Worm (Caenorhabditis elegans) whole organism, L1 larva: ENCODE data around the gene W08F4.3.
A peak's percentile ranks its signal among the peaks of the same experiment; 100 is the strongest.
"Not testable (repeated sequence)": the region's sequence is repeated elsewhere in the genome, so short reads cannot be mapped to it uniquely, and the experiment has no call there.

ENCODE experiments used
- C16A3.4 ChIP-seq: fragments of 150-350 bp; optimal IDR thresholded peaks from 2 replicates; lab custom pipeline; 2014; ENCODE audit warnings: missing biosample characterization, missing genetic modification characterization
- F16B12.6 ChIP-seq: fragments of 150-350 bp; optimal IDR thresholded peaks from 2 replicates; lab custom pipeline; 2014; ENCODE audit warnings: missing biosample characterization, missing genetic modification characterization
- Y116A8C.19 ChIP-seq: sonication (generic microtip); optimal IDR thresholded peaks from 2 replicates; lab custom pipeline; 2016; ENCODE audit warnings: missing compliant biosample characterization, missing genetic modification characterization, borderline replicate concordance
- aha-1 ChIP-seq: fragments of 150-350 bp; optimal IDR thresholded peaks from 2 replicates; lab custom pipeline; 2014; ENCODE audit warnings: missing biosample characterization, missing genetic modification characterization
- blmp-1 ChIP-seq: fragments of 150-350 bp; optimal IDR thresholded peaks from 2 replicates; lab custom pipeline; 2014; ENCODE audit warnings: missing biosample characterization, missing genetic modification characterization
- ceh-82 ChIP-seq, 3 experiments: fragments of 150-350 bp in 1 of 3; sonication (generic microtip) in 2 of 3; optimal IDR thresholded peaks; 2 replicates each; lab custom pipeline; 2014 to 2017; ENCODE audit warnings: missing biosample characterization in 3 of 3, missing genetic modification characterization in 3 of 3
- ceh-90 ChIP-seq: sonication (generic microtip); optimal IDR thresholded peaks from 2 replicates; lab custom pipeline; 2016; ENCODE audit warnings: missing genetic modification characterization, missing compliant biosample characterization
- dpl-1 ChIP-seq, 3 experiments: fragments of 150-350 bp in 2 of 3; sonication (generic microtip) in 1 of 3; optimal IDR thresholded peaks; 2 replicates each; lab custom pipeline; 2014 to 2017; ENCODE audit warnings: missing biosample characterization in 3 of 3, missing genetic modification characterization in 3 of 3, missing genetic modification reagents in 3 of 3
- dsc-1 ChIP-seq: sonication (generic microtip); optimal IDR thresholded peaks from 2 replicates; lab custom pipeline; 2016; ENCODE audit warnings: mild to moderate bottlenecking, missing genetic modification characterization, missing compliant biosample characterization
- efl-1 ChIP-seq, 4 experiments: fragments of 150-350 bp; optimal IDR thresholded peaks in 3 of 4; peaks in 1 of 4; 1 replicate in 1 of 4; 2 replicates in 3 of 4; lab custom pipeline; 2014; ENCODE audit warnings: missing biosample characterization in 2 of 4, missing genetic modification characterization in 2 of 4, missing genetic modification reagents in 2 of 4
- egl-13 ChIP-seq: sonication (generic microtip); optimal IDR thresholded peaks from 2 replicates; lab custom pipeline; 2016; ENCODE audit warnings: missing genotype, missing genetic modification reagents, missing genetic modification characterization, missing compliant biosample characterization
- egl-27 ChIP-seq, 2 experiments: fragments of 150-350 bp in 1 of 2; sonication (generic microtip); optimal IDR thresholded peaks; 3 replicates each; lab custom pipeline; 2017 to 2018; ENCODE audit warnings: missing biosample characterization in 2 of 2, missing genetic modification characterization in 2 of 2, missing genetic modification reagents in 2 of 2
- elt-3 ChIP-seq, 6 experiments: fragments of 150-350 bp in 1 of 6; sonication (generic microtip); optimal IDR thresholded peaks; 2 replicates each; lab custom pipeline; 2017 to 2018; ENCODE audit warnings: missing biosample characterization in 6 of 6, missing genetic modification characterization in 6 of 6, inconsistent platforms in 1 of 6
- fos-1 ChIP-seq: fragments of 150-350 bp; optimal IDR thresholded peaks from 2 replicates; lab custom pipeline; 2014; ENCODE audit warnings: missing biosample characterization, missing genetic modification characterization
- grh-1 ChIP-seq: fragments of 200-800 bp; sonication (Bioruptor generic); IDR thresholded peaks from 2 replicates; pipeline ENCODE4 v1.3.6; 2022; ENCODE audit warnings: missing genetic modification reagents, missing genetic modification characterization, missing compliant biosample characterization
- hlh-4 ChIP-seq: sonication (generic microtip); optimal IDR thresholded peaks from 2 replicates; lab custom pipeline; 2016; ENCODE audit warnings: mild to moderate bottlenecking, missing genetic modification characterization, missing compliant biosample characterization
- lin-35 ChIP-seq, 2 experiments: fragments of 150-350 bp; optimal IDR thresholded peaks; 2 replicates each; lab custom pipeline; 2014; ENCODE audit warnings: missing biosample characterization in 2 of 2, missing genetic modification characterization in 2 of 2, missing genetic modification reagents in 2 of 2
- mep-1 ChIP-seq: fragments of 150-350 bp; optimal IDR thresholded peaks from 2 replicates; lab custom pipeline; 2014; ENCODE audit warnings: missing biosample characterization, missing genetic modification characterization
- nhr-47 ChIP-seq: sonication (generic microtip); optimal IDR thresholded peaks from 2 replicates; lab custom pipeline; 2016; ENCODE audit warnings: mild to moderate bottlenecking, missing genetic modification characterization, moderate library complexity, missing compliant biosample characterization
- nhr-85 ChIP-seq: sonication (generic microtip); peaks from one replicate; lab custom pipeline; 2016; ENCODE audit warnings: missing genetic modification characterization, inconsistent platforms, missing compliant biosample characterization
- nhr-90 ChIP-seq: sonication (generic microtip); optimal IDR thresholded peaks from 2 replicates; lab custom pipeline; 2016; ENCODE audit warnings: mild to moderate bottlenecking, missing genetic modification characterization, missing compliant biosample characterization; ENCODE audit not compliant: poor library complexity
- rnt-1 ChIP-seq: sonication (generic microtip); optimal IDR thresholded peaks from 2 replicates; lab custom pipeline; 2016; ENCODE audit warnings: mild to moderate bottlenecking, missing genetic modification characterization, moderate library complexity, missing compliant biosample characterization
- skn-1 ChIP-seq: fragments of 150-350 bp; optimal IDR thresholded peaks from 2 replicates; lab custom pipeline; 2014; ENCODE audit warnings: missing biosample characterization, missing genetic modification characterization
- snpc-4 ChIP-seq: fragments of 150-350 bp; optimal IDR thresholded peaks from 2 replicates; lab custom pipeline; 2014; ENCODE audit warnings: missing biosample characterization, missing genetic modification characterization
- snu-23 ChIP-seq: sonication (generic microtip); optimal IDR thresholded peaks from 2 replicates; lab custom pipeline; 2016; ENCODE audit warnings: missing genetic modification characterization, missing compliant biosample characterization
- tbx-2 ChIP-seq: sonication (generic microtip); optimal IDR thresholded peaks from 2 replicates; lab custom pipeline; 2016; ENCODE audit warnings: missing genetic modification characterization, missing compliant biosample characterization
- unc-130 ChIP-seq: fragments of 150-350 bp; optimal IDR thresholded peaks from 2 replicates; lab custom pipeline; 2017; ENCODE audit warnings: missing biosample characterization, missing genetic modification characterization, inconsistent platforms
- unc-62 ChIP-seq: fragments of 150-350 bp; optimal IDR thresholded peaks from 2 replicates; lab custom pipeline; 2014; ENCODE audit warnings: missing biosample characterization, missing genetic modification reagents, missing genetic modification characterization
- unc-86 ChIP-seq: sonication (generic microtip); optimal IDR thresholded peaks from 2 replicates; lab custom pipeline; 2016; ENCODE audit warnings: missing genetic modification characterization, missing compliant biosample characterization
- xbp-1 ChIP-seq: sonication (generic microtip); optimal IDR thresholded peaks from 2 replicates; lab custom pipeline; 2016; ENCODE audit warnings: missing genetic modification characterization, missing compliant biosample characterization

The W08F4.3 gene

ce11 chrII:580189-580643 is at the start of gene W08F4.3, which contains the start of gene cdc-37:
Gene W08F4.3 (plus strand): TSS chrII:580602.
Gene cdc-37 (minus strand): TSS chrII:580593.
- TF ChIP-seq ceh-82 (tag; optimal IDR thresholded peaks at IDR 0.05; lab: Kevin White, UChicago) (peak in 1 of 3 experiments; percentile 23), F16B12.6 (tag; lab: Kevin White, UChicago) (peak; percentile 94), nhr-47 (tag; lab: Kevin White, UChicago) (peak; percentile 5), grh-1 (GFP tag; lab: Robert Waterston, UW) (no peak), egl-27 (tag; optimal IDR thresholded peaks at IDR 0.05; lab: Kevin White, UChicago) (no peak), snpc-4 (no peak), dpl-1 (GFP tag; optimal IDR thresholded peaks at IDR 0.05; lab: Kevin White, UChicago) (peak in 2 of 3 experiments; percentile 44 to 50), lin-35 (GFP tag; optimal IDR thresholded peaks at IDR 0.05; lab: Kevin White, UChicago) (peak; percentile 39 to 48), hlh-4 (tag; lab: Kevin White, UChicago) (no peak), efl-1 (optimal IDR thresholded peaks at IDR 0.05; lab: Kevin White, UChicago) (peak; percentile 48 to 67), efl-1 (GFP tag; optimal IDR thresholded peaks at IDR 0.05 in 1 of 2; lab: Kevin White, UChicago) (peak; percentile 62 to 94), ceh-90 (no peak), dsc-1 (peak; percentile 12), nhr-85 (tag; lab: Kevin White, UChicago) (peak; percentile 17), rnt-1 (tag; lab: Kevin White, UChicago) (peak; percentile 46), fos-1 (tag; lab: Kevin White, UChicago) (peak; percentile 24), snu-23 (GFP tag; lab: Kevin White, UChicago) (peak; percentile 21), mep-1 (tag; lab: Kevin White, UChicago) (peak; percentile 7)

DNA sequence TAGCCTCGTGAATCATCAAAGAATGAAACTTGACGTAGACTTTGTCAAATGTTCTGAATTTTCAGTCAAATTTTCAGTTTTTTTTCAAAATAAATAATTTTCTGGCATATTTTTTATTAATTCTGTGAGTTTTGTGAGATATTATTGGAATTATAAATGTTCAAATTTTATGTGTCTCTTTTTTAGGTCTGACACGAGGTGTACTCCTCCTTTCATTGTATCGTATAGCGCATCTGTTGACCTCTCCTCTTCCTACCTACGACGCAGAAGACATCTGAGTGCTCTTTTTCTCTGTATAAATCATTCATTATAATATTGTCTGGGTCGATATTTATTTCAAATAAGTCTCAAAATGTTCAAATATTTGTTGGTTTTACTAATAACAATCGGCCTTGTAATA is 45.2 kb upstream of the W08F4.3 start, which contains the start of gene T27A1.3:
Gene T27A1.3 (plus strand): TSS at position 301 of the 400 bp plus-strand sequence.
- not testable (repeated sequence) for TF ChIP-seq unc-86 (tag; lab: Kevin White, UChicago); ceh-82 (tag; optimal IDR thresholded peaks at IDR 0.05; lab: Kevin White, UChicago); xbp-1

DNA sequence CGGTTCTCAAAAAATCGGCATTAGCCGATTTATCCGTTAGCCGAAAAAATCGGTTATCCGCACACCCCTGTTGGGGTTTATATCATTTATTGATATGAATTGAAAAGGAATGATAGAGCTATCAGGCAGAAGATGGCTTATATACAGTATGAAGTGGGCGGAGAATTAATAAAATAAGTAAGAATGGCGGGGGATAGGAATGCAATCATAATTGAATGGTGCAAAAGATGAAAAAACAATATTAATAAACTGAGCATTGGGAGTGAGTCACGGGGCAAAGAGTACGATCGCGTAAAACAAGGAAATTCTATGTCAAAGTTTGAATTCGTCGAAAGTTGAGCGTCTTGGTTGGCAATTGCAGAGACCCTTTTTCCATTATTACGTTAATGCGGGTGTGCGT is 43.6 kb upstream of the W08F4.3 start, which contains the start of gene T27A1.2:
Gene T27A1.2 (minus strand): TSS at position 101 of the 400 bp plus-strand sequence.
- TF ChIP-seq mep-1 (tag; lab: Kevin White, UChicago) (no peak), unc-130 (no peak), snu-23 (GFP tag; lab: Kevin White, UChicago) (no peak), egl-13 (no peak), lin-35 (GFP tag; optimal IDR thresholded peaks at IDR 0.05; lab: Kevin White, UChicago) (no peak), Y116A8C.19 (tag; lab: Kevin White, UChicago) (no peak), unc-62 (no peak), C16A3.4 (tag; lab: Kevin White, UChicago) (no peak), elt-3 (tag; optimal IDR thresholded peaks at IDR 0.05; lab: Kevin White, UChicago) (no peak), ceh-82 (tag; optimal IDR thresholded peaks at IDR 0.05; lab: Kevin White, UChicago) (no peak), tbx-2 (tag; lab: Kevin White, UChicago) (no peak), aha-1 (tag; lab: Kevin White, UChicago) (no peak), skn-1 (tag; lab: Kevin White, UChicago) (no peak), nhr-90 (tag; lab: Kevin White, UChicago) (no peak)

DNA sequence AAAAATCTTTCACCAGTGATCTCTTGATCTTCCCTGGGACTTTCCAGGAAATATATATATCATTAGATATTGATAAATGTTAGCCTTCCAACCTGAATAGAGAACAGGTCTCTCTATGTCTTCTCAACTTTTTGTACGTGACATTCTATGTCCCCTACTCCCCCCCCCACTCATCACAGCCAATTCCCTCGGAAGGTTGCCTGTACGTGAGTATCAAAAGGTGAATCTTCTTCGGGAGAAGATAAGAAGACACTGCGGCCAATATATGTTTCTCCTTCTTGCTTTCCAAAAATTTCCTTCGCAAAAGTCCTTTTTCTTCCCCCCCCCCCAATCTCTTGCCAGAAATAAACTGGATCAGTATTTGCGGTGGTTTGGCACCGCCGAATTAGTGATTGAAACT is 38.0 kb upstream of the W08F4.3 start:
- TF ChIP-seq blmp-1 (tag; lab: Kevin White, UChicago), result peak; percentile 87
- peak in 1 of 6 experiments; percentile 76 for TF ChIP-seq elt-3 (tag; optimal IDR thresholded peaks at IDR 0.05; lab: Kevin White, UChicago)
- no peak for TF ChIP-seq nhr-47 (tag; lab: Kevin White, UChicago)

DNA sequence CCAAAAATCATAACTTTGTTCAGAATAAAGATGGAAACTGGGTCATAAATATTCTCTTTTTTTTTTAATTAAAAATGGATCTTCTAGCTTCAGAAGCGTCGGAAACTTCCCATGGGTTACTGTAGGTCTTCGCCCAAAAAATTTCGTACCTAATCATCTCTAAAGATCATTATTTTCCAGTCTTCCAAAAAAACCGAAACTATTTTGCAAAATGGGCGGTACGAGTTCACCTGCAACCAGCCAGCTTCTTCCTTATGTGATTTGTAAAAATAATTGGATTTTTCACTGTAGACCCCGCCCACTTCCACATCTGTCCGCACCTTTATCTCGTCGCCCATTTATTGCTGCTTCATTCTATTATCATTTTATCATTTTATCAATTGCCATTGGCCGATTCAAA is 34.0 kb upstream of the W08F4.3 start, which contains the start of gene mlt-10:
Gene mlt-10 (plus strand): TSS at position 301 of the 400 bp plus-strand sequence.
- TF ChIP-seq unc-86 (tag; lab: Kevin White, UChicago), result no peak
- TF ChIP-seq, all 84 proteins: peak for 0
